Fruit fly (Drosophila melanogaster): Measurements from ENCODE around the gene CG3323.

Gene CG3323

DNA sequence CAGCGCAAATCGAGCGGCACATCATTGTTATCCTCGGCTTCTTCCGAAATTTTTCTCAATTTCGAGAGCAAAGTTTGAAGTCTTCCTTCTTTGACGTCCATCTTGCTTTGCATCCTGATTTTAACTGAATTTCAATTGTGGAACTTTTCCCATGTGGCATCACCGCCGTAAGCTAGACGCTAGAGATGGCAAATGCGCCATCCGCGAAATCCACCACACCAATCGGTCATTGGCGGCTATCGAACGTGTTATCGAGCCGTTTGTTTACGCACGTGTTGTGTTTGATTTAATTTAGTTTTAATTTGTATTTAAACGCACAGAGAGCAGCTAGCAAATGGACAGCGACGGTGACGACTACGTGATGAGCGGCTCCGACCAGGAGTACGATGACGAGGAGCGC lies 11.7 kb upstream of the CG3323 start, which contains the start of the genes CG15930 and Sas10 (continued):
- TF ChIP-seq BEAF-32 (GFP tag; optimal IDR thresholded peaks at IDR 0.05) (peak; percentile 44), amos (GFP tag; IDR thresholded peaks at IDR 0.05; ENCODE audit: partially characterized antibody) (peak; percentile 49; the same call in 1 of the 2 replicates), CG8944 (GFP tag; optimal IDR thresholded peaks at IDR 0.05) (no peak), jing (GFP tag; optimal IDR thresholded peaks at IDR 0.05) (no peak), crc (GFP tag; optimal IDR thresholded peaks at IDR 0.05) (no peak), Hmx (GFP tag; optimal IDR thresholded peaks at IDR 0.05) (no peak), hb (GFP tag; IDR thresholded peaks at IDR 0.05; ENCODE audit: partially characterized antibody) (no peak), slbo (GFP tag; IDR thresholded peaks at IDR 0.05) (no peak), stwl (tag; optimal IDR thresholded peaks at IDR 0.05) (peak; percentile 84), vnd (GFP tag; IDR thresholded peaks at IDR 0.05; ENCODE audit: partially characterized antibody) (no peak), zf30C (GFP tag; optimal IDR thresholded peaks at IDR 0.05) (no peak)

DNA sequence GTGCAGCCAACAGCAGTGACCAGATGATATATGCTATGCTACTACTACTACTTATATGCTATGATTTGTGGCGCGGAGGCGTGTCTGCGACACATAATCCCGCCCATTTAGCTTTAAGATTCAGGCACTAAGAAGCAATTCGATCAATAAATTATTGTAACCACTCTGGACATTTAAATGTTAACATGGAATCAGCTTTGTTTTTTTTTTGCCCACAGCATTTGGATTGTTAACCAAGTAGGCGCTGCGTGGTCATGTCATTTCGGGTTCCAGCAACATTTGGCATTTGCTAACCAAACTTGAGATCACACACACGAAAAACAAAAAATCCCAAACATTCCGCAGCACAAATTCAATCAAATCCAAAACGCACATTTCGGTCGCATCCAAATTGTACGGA lies 7.5 kb upstream of the CG3323 start, which contains the start of gene CG4198:
TSS of gene CG4198 (plus strand) at position 301 of the 400 bp plus-strand sequence.
- TF ChIP-seq CG8388 (GFP tag; optimal IDR thresholded peaks at IDR 0.05) = no peak
- no peak for TF ChIP-seq CG18619 (GFP tag; optimal IDR thresholded peaks at IDR 0.05)
- TF ChIP-seq CG42726 (GFP tag; IDR thresholded peaks at IDR 0.05; ENCODE audit: partially characterized antibody) = no peak
- TF ChIP-seq run (tag; optimal IDR thresholded peaks at IDR 0.05) = no peak
- TF ChIP-seq Eip74EF (GFP tag; optimal IDR thresholded peaks at IDR 0.05) = no peak
- no peak for TF ChIP-seq CG3726 (GFP tag; IDR thresholded peaks at IDR 0.05)
- TF ChIP-seq Awh (GFP tag; IDR thresholded peaks at IDR 0.05) = no peak
- TF ChIP-seq dm (GFP tag; optimal IDR thresholded peaks at IDR 0.05) = no peak
- no peak for TF ChIP-seq CG2120 (GFP tag; optimal IDR thresholded peaks at IDR 0.05)
- no peak for TF ChIP-seq CG12391 (tag; optimal IDR thresholded peaks at IDR 0.05)

- TF ChIP-seq slp2 (GFP tag; optimal IDR thresholded peaks at IDR 0.05) = peak; percentile 9
- no peak for TF ChIP-seq CG12299 (tag; optimal IDR thresholded peaks at IDR 0.05)
- TF ChIP-seq Camta (GFP tag; optimal IDR thresholded peaks at IDR 0.05) = peak; percentile 3
- no peak for TF ChIP-seq Gsc (GFP tag; IDR thresholded peaks at IDR 0.05)
- peak; percentile 64; the same call in 2 of the 3 replicates for TF ChIP-seq Opbp (GFP tag; IDR thresholded peaks at IDR 0.05; ENCODE audit: partially characterized antibody)
- TF ChIP-seq zf30C (GFP tag; optimal IDR thresholded peaks at IDR 0.05) = no peak
- TF ChIP-seq tna (GFP tag; IDR thresholded peaks at IDR 0.05; ENCODE audit: partially characterized antibody) = peak; percentile 57; the same call in 1 of the 2 replicates
- no peak for TF ChIP-seq Hmr (GFP tag; optimal IDR thresholded peaks at IDR 0.05)
- TF ChIP-seq ATbp (GFP tag; optimal IDR thresholded peaks at IDR 0.05) = no peak
- TF ChIP-seq Dll (GFP tag; IDR thresholded peaks at IDR 0.05; ENCODE audit: partially characterized antibody) = peak; percentile 62; the same call in 2 of the 4 replicates
- TF ChIP-seq CG13424 (tag; optimal IDR thresholded peaks at IDR 0.05) = peak; percentile 6
- TF ChIP-seq Optix (GFP tag; IDR thresholded peaks at IDR 0.05) = no peak
- no peak for TF ChIP-seq Asciz (GFP tag; optimal IDR thresholded peaks at IDR 0.05)
- no peak for TF ChIP-seq CG6683 (GFP tag; optimal IDR thresholded peaks at IDR 0.05)
- no peak for TF ChIP-seq lola (GFP tag; optimal IDR thresholded peaks at IDR 0.05)
- no peak for TF ChIP-seq exex (tag; optimal IDR thresholded peaks at IDR 0.05)
- no peak for TF ChIP-seq CG4282 (GFP tag; optimal IDR thresholded peaks at IDR 0.05)
- TF ChIP-seq nau (GFP tag; optimal IDR thresholded peaks at IDR 0.05) = no peak
- peak; percentile 40; the same call in 2 of the 3 replicates for TF ChIP-seq knrl (GFP tag; IDR thresholded peaks at IDR 0.05; ENCODE audit: partially characterized antibody)
- no peak for TF ChIP-seq gro (GFP tag; optimal IDR thresholded peaks at IDR 0.05)
- TF ChIP-seq CG6175 (GFP tag; IDR thresholded peaks at IDR 0.05) = no peak
- TF ChIP-seq CG18476 (GFP tag; optimal IDR thresholded peaks at IDR 0.05) = no peak
- peak; percentile 34 for TF ChIP-seq CG6254 (GFP tag; optimal IDR thresholded peaks at IDR 0.05)
- TF ChIP-seq Kr (GFP tag; optimal IDR thresholded peaks at IDR 0.05) = no peak
- TF ChIP-seq CG16815 (GFP tag; optimal IDR thresholded peaks at IDR 0.05) = no peak
- peak; percentile 12 for TF ChIP-seq bab2 (GFP tag; optimal IDR thresholded peaks at IDR 0.05)
Observed at dm6 chrX:5311838-5312339, 6.4 kb upstream of the CG3323 start, which contains the start of the genes TrxT and dhd. TSS of gene TrxT (minus strand) at chrX:5311888. TSS of gene dhd (plus strand) at chrX:5312171.
